Fruit fly (Drosophila melanogaster) whole organism, embryonic: Measurements from ENCODE around the gene sit.

Experiments
- Aef1 ChIP-seq: fragments of 200-800 bp; sonication (Bioruptor generic); IDR thresholded peaks from 3 replicates; pipeline ENCODE4 v1.3.6; 2022; ENCODE audit warnings: missing biosample characterization, missing genetic modification characterization
- Asciz ChIP-seq: fragments of 200-800 bp; sonication (Bioruptor generic); optimal IDR thresholded peaks from 2 replicates; lab custom pipeline; 2017; ENCODE audit warnings: missing biosample characterization, mild to moderate bottlenecking, missing genetic modification characterization, missing genetic modification reagents
- Bdp1 ChIP-seq: fragments of 200-800 bp; sonication (Bioruptor generic); optimal IDR thresholded peaks from 3 replicates; lab custom pipeline; 2016; ENCODE audit warnings: missing biosample characterization, missing genetic modification characterization
- C15 ChIP-seq: fragments of 200-800 bp; sonication (Bioruptor generic); IDR thresholded peaks from 3 replicates; pipeline ENCODE4 v1.3.6; 2022; ENCODE audit warnings: missing biosample characterization, missing genetic modification characterization
- CG10543 ChIP-seq: fragments of 200-800 bp; sonication (Bioruptor generic); optimal IDR thresholded peaks from 3 replicates; lab custom pipeline; 2017; ENCODE audit warnings: missing biosample characterization, mild to moderate bottlenecking, missing genetic modification characterization, moderate library complexity
- CG11504 ChIP-seq: fragments of 200-800 bp; sonication (Bioruptor generic); optimal IDR thresholded peaks from 3 replicates; lab custom pipeline; 2019; ENCODE audit warnings: missing biosample characterization, mild to moderate bottlenecking, missing genetic modification characterization, moderate library complexity
- CG12659 ChIP-seq: fragments of 200-800 bp; sonication (Bioruptor generic); optimal IDR thresholded peaks from 3 replicates; lab custom pipeline; 2017; ENCODE audit warnings: mild to moderate bottlenecking, missing biosample characterization, missing genetic modification reagents, missing genetic modification characterization
- CG18262 ChIP-seq: fragments of 200-800 bp; optimal IDR thresholded peaks from 3 replicates; lab custom pipeline; 2019; ENCODE audit warnings: missing biosample characterization, mild to moderate bottlenecking, missing genetic modification characterization, moderate library complexity
- CG1832 ChIP-seq: fragments of 200-800 bp; sonication (Bioruptor generic); optimal IDR thresholded peaks from 2 replicates; lab custom pipeline; 2017; ENCODE audit warnings: missing biosample characterization, mild to moderate bottlenecking, missing genetic modification characterization, inconsistent platforms
- CG2120 ChIP-seq: fragments of 200-800 bp; sonication (Bioruptor generic); optimal IDR thresholded peaks from 3 replicates; lab custom pipeline; 2016; ENCODE audit warnings: missing biosample characterization, missing genetic modification characterization
- CG2129 ChIP-seq: fragments of 200-800 bp; sonication (Bioruptor generic); IDR thresholded peaks from 2 replicates; pipeline ENCODE4 v1.3.6; 2022; ENCODE audit warnings: missing biosample characterization, missing genetic modification characterization; ENCODE audit not compliant: partially characterized antibody
- CG3281 ChIP-seq: fragments of 200-800 bp; sonication (Bioruptor generic); optimal IDR thresholded peaks from 3 replicates; lab custom pipeline; 2017; ENCODE audit warnings: missing biosample characterization, mild to moderate bottlenecking, missing genetic modification characterization
- CG4404 ChIP-seq: fragments of 200-800 bp; sonication (Bioruptor generic); IDR thresholded peaks from 2 replicates; pipeline ENCODE4 v1.3.6; 2022; ENCODE audit warnings: missing biosample characterization, missing genetic modification characterization
- CG4730 ChIP-seq: fragments of 200-800 bp; sonication (Bioruptor generic); IDR thresholded peaks from 2 replicates; pipeline ENCODE4 v1.3.6; 2022; ENCODE audit warnings: missing biosample characterization, missing genetic modification characterization
- CG7786 ChIP-seq: fragments of 200-800 bp; sonication (Bioruptor generic); optimal IDR thresholded peaks from 2 replicates; lab custom pipeline; 2016; ENCODE audit warnings: missing biosample characterization, missing genetic modification characterization
- CG8290 ChIP-seq, 3 experiments: fragments of 200-800 bp; sonication (Bioruptor generic); optimal IDR thresholded peaks; 2 replicates each; lab custom pipeline; 2016 to 2019; ENCODE audit warnings: missing biosample characterization in 3 of 3, missing genetic modification characterization in 3 of 3, mild to moderate bottlenecking in 2 of 3, moderate library complexity in 1 of 3
- CrebB ChIP-seq: fragments of 200-800 bp; sonication (Bioruptor generic); optimal IDR thresholded peaks from 3 replicates; lab custom pipeline; 2018; ENCODE audit warnings: missing biosample characterization, mild to moderate bottlenecking, missing genetic modification characterization
- Doc2 ChIP-seq: fragments of 200-800 bp; sonication (Bioruptor generic); IDR thresholded peaks from 2 replicates; pipeline ENCODE4 v1.3.6; 2022; ENCODE audit warnings: missing biosample characterization, missing genetic modification characterization
- Fer3 ChIP-seq: fragments of 200-800 bp; sonication (Bioruptor generic); optimal IDR thresholded peaks from 2 replicates; lab custom pipeline; 2018; ENCODE audit warnings: missing biosample characterization, mild to moderate bottlenecking, missing genetic modification characterization, moderate library complexity
- Hmx ChIP-seq: fragments of 200-800 bp; sonication (Bioruptor generic); optimal IDR thresholded peaks from 2 replicates; lab custom pipeline; 2016; ENCODE audit warnings: missing biosample characterization, missing genetic modification characterization
- Lim3 ChIP-seq: fragments of 200-800 bp; sonication (Bioruptor generic); IDR thresholded peaks from 2 replicates; pipeline ENCODE4 v1.3.6; 2022; ENCODE audit warnings: missing biosample characterization, missing genetic modification characterization
- MTF-1 ChIP-seq: fragments of 200-800 bp; sonication (Bioruptor generic); optimal IDR thresholded peaks from 2 replicates; lab custom pipeline; 2018; ENCODE audit warnings: missing biosample characterization, mild to moderate bottlenecking, missing genetic modification characterization, borderline replicate concordance
- Mad ChIP-seq: fragments of 200-800 bp; sonication (Bioruptor generic); optimal IDR thresholded peaks from 2 replicates; lab custom pipeline; 2016; ENCODE audit warnings: missing biosample characterization, missing genetic modification characterization
- Mrtf ChIP-seq: fragments of 200-800 bp; sonication (Bioruptor generic); IDR thresholded peaks from 3 replicates; pipeline ENCODE4 v1.3.6; 2022; ENCODE audit warnings: missing biosample characterization, missing genetic modification characterization
- Oaz ChIP-seq: fragments of 200-800 bp; sonication (Bioruptor generic); IDR thresholded peaks from 2 replicates; pipeline ENCODE4 v1.3.6; 2022; ENCODE audit warnings: missing biosample characterization, missing genetic modification characterization
- Oli ChIP-seq: fragments of 200-800 bp; sonication (Bioruptor generic); optimal IDR thresholded peaks from 2 replicates; lab custom pipeline; 2018; ENCODE audit warnings: missing biosample characterization, mild to moderate bottlenecking, missing genetic modification characterization, moderate library complexity
- Poxn ChIP-seq: fragments of 200-800 bp; sonication (Bioruptor generic); IDR thresholded peaks from 2 replicates; pipeline ENCODE4 v1.3.6; 2022; ENCODE audit warnings: missing biosample characterization, missing genetic modification characterization
- Side ChIP-seq: fragments of 200-800 bp; sonication (Bioruptor generic); optimal IDR thresholded peaks from 2 replicates; lab custom pipeline; 2016; ENCODE audit warnings: missing biosample characterization, missing genetic modification characterization
- bbx ChIP-seq: fragments of 200-800 bp; sonication (Bioruptor generic); IDR thresholded peaks from 2 replicates; pipeline ENCODE4 v1.3.6; 2022; ENCODE audit warnings: missing biosample characterization, missing genetic modification characterization; ENCODE audit not compliant: partially characterized antibody
- dmrt11E ChIP-seq: fragments of 200-800 bp; sonication (Bioruptor generic); optimal IDR thresholded peaks from 3 replicates; lab custom pipeline; 2018; ENCODE audit warnings: missing biosample characterization, mild to moderate bottlenecking, missing genetic modification characterization, moderate library complexity
- dpn ChIP-seq, 2 experiments: fragments of 200-800 bp; sonication (Bioruptor generic); optimal IDR thresholded peaks; 3 replicates each; lab custom pipeline; 2016; ENCODE audit warnings: missing biosample characterization in 2 of 2, missing genetic modification characterization in 2 of 2
- en ChIP-seq: fragments of 200-800 bp; sonication (Bioruptor generic); optimal IDR thresholded peaks from 2 replicates; lab custom pipeline; 2016; ENCODE audit warnings: missing biosample characterization, missing genetic modification characterization
- exex ChIP-seq: fragments of 200-800 bp; sonication (Bioruptor generic); optimal IDR thresholded peaks from 4 replicates; lab custom pipeline; 2018; ENCODE audit warnings: missing biosample characterization, mild to moderate bottlenecking, missing genetic modification characterization, moderate library complexity
- fd64A ChIP-seq: fragments of 200-800 bp; sonication (Bioruptor generic); optimal IDR thresholded peaks from 3 replicates; lab custom pipeline; 2018; ENCODE audit warnings: missing biosample characterization, mild to moderate bottlenecking, missing genetic modification characterization
- ham ChIP-seq: fragments of 200-800 bp; sonication (Bioruptor generic); IDR thresholded peaks from 2 replicates; pipeline ENCODE4 v1.3.6; 2022; ENCODE audit warnings: missing biosample characterization, missing genetic modification characterization
- hth ChIP-seq: fragments of >200 bp; optimal IDR thresholded peaks from 2 replicates; lab custom pipeline; 2017; ENCODE audit warnings: inconsistent platforms
- ind ChIP-seq: fragments of 200-800 bp; sonication (Bioruptor generic); optimal IDR thresholded peaks from 3 replicates; lab custom pipeline; 2016; ENCODE audit warnings: missing biosample characterization, missing genetic modification characterization
- jigr1 ChIP-seq: fragments of 200-800 bp; sonication (Bioruptor generic); IDR thresholded peaks from 3 replicates; pipeline ENCODE4 v1.3.6; 2022; ENCODE audit warnings: missing biosample characterization, missing genetic modification characterization
- mld ChIP-seq: fragments of 200-800 bp; sonication (Bioruptor generic); IDR thresholded peaks from 3 replicates; pipeline ENCODE4 v1.3.6; 2022; ENCODE audit warnings: missing biosample characterization, missing genetic modification characterization; ENCODE audit not compliant: partially characterized antibody
- nau ChIP-seq: fragments of 200-800 bp; sonication (Bioruptor generic); optimal IDR thresholded peaks from 3 replicates; lab custom pipeline; 2017; ENCODE audit warnings: missing biosample characterization, mild to moderate bottlenecking, missing genetic modification characterization, missing genetic modification reagents
- pros ChIP-seq: fragments of 200-800 bp; sonication (Bioruptor generic); optimal IDR thresholded peaks from 3 replicates; lab custom pipeline; 2019; ENCODE audit warnings: missing biosample characterization, mild to moderate bottlenecking, missing genetic modification characterization, moderate library complexity
- salm ChIP-seq: fragments of 200-800 bp; sonication (Bioruptor generic); optimal IDR thresholded peaks from 2 replicates; lab custom pipeline; 2018; ENCODE audit warnings: missing biosample characterization, mild to moderate bottlenecking, missing genetic modification characterization
- sc ChIP-seq, 3 experiments: fragments of >200 bp in 2 of 3; fragments of 200-800 bp in 1 of 3; sonication (Bioruptor generic) in 1 of 3; optimal IDR thresholded peaks; 2 replicates in 2 of 3; 3 replicates in 1 of 3; lab custom pipeline; 2017; ENCODE audit warnings: mild to moderate bottlenecking in 1 of 3, missing biosample characterization in 1 of 3, missing genetic modification characterization in 1 of 3, missing genetic modification reagents in 1 of 3
- slbo ChIP-seq: fragments of 200-800 bp; sonication (Bioruptor generic); IDR thresholded peaks from 2 replicates; pipeline ENCODE4 v1.3.6; 2022; ENCODE audit warnings: missing biosample characterization, missing genetic modification characterization
- tll ChIP-seq, 2 experiments: fragments of 200-800 bp in 1 of 2; fragments of >200 bp in 1 of 2; sonication (Bioruptor generic) in 1 of 2; optimal IDR thresholded peaks; 2 replicates each; lab custom pipeline; 2017 to 2019; ENCODE audit warnings: missing biosample characterization in 2 of 2, missing genetic modification characterization in 2 of 2, mild to moderate bottlenecking in 1 of 2, moderate library complexity in 1 of 2
- tup ChIP-seq: fragments of 200-800 bp; sonication (Bioruptor generic); optimal IDR thresholded peaks from 2 replicates; lab custom pipeline; 2016; ENCODE audit warnings: missing biosample characterization, mild to moderate bottlenecking, missing genetic modification characterization, moderate library complexity
- tx ChIP-seq: fragments of 200-800 bp; sonication (Bioruptor generic); optimal IDR thresholded peaks from 2 replicates; lab custom pipeline; 2016; ENCODE audit warnings: missing biosample characterization, missing genetic modification characterization
- wdn ChIP-seq: fragments of 200-800 bp; sonication (Bioruptor generic); IDR thresholded peaks from 2 replicates; pipeline ENCODE4 v1.3.6; 2022; ENCODE audit warnings: missing biosample characterization, missing genetic modification characterization
- wor ChIP-seq: fragments of 200-800 bp; sonication (Bioruptor generic); IDR thresholded peaks from 2 replicates; pipeline ENCODE4 v1.3.6; 2022; ENCODE audit warnings: missing biosample characterization, missing genetic modification characterization
- z ChIP-seq: fragments of 200-800 bp; sonication (Bioruptor generic); IDR thresholded peaks from 3 replicates; pipeline ENCODE4 v1.3.6; 2022; ENCODE audit warnings: missing biosample characterization, missing genetic modification characterization

The sit gene

DNA sequence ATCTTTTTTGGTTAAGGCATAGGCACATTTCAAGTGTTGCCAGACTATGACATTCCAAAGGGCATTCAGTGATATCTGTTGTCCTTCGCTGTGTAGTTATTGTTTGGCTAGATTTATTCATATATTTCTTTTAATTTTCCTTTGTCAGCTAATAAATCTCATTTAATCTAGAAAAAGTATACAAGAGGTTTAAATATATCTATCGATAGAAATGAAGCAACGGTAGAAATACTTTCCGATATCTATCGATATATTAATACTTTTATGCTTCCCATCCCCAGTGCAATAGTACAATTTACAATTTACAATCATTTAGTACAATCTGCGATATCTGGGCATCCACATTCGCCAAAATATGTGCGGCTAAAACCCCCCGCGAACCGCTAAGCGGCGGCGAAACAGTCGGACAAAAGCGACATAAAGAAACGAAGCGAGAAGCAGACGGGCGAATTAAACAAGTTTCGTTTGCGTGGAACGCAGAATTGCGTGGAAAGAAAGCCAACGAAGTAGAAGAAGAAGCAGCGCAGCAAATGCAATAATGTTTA, 25.1 kb upstream of the sit start, which contains the start of gene Efa6 (continued):
- TF ChIP-seq Doc2 (no peak), ham (GFP tag; lab: Robert Waterston, UW) (no peak), tll (GFP tag; optimal IDR thresholded peaks at IDR 0.05; lab: Kevin White, UChicago) (no peak), dpn (GFP tag; optimal IDR thresholded peaks at IDR 0.05; lab: Kevin White, UChicago) (peak; percentile 2 to 60), CG2129 (GFP tag; lab: Robert Waterston, UW) (peak; percentile 94), z (GFP tag; lab: Robert Waterston, UW) (no peak), CG7786 (GFP tag; lab: Kevin White, UChicago) (no peak), wdn (no peak), tx (GFP tag; lab: Kevin White, UChicago) (peak; percentile 21), C15 (GFP tag; lab: Robert Waterston, UW) (no peak), hth (lab: Kevin White, UChicago) (no peak), nau (GFP tag; lab: Kevin White, UChicago) (no peak), Mrtf (no peak), CG12659 (GFP tag; lab: Kevin White, UChicago) (peak; percentile 90), Aef1 (GFP tag; lab: Robert Waterston, UW) (no peak), Poxn (no peak), CG4404 (GFP tag; lab: Robert Waterston, UW) (no peak), slbo (GFP tag; lab: Robert Waterston, UW) (peak; percentile 53), Fer3 (tag; lab: Kevin White, UChicago) (peak; percentile 28), CrebB (tag; lab: Kevin White, UChicago) (no peak), pros (GFP tag; lab: Kevin White, UChicago) (no peak), ind (GFP tag; lab: Kevin White, UChicago) (peak; percentile 48), Asciz (GFP tag; lab: Kevin White, UChicago) (no peak), exex (tag; lab: Kevin White, UChicago) (peak; percentile 48), bbx (GFP tag; lab: Robert Waterston, UW) (peak; percentile 86), en (GFP tag; lab: Kevin White, UChicago) (no peak), Hmx (GFP tag; lab: Kevin White, UChicago) (no peak), Oli (tag; lab: Kevin White, UChicago) (peak; percentile 11), CG2120 (GFP tag; lab: Kevin White, UChicago) (peak; percentile 73), Mad (GFP tag; lab: Kevin White, UChicago) (no peak), sc (optimal IDR thresholded peaks at IDR 0.05; lab: Kevin White, UChicago) (no peak), sc (GFP tag; optimal IDR thresholded peaks at IDR 0.05; lab: Kevin White, UChicago) (no peak), CG10543 (peak; percentile 58), CG4730 (GFP tag; lab: Robert Waterston, UW) (no peak), dmrt11E (peak; percentile 27), CG18262 (tag; lab: Kevin White, UChicago) (peak; percentile 51), wor (GFP tag; lab: Robert Waterston, UW) (no peak), jigr1 (GFP tag; lab: Robert Waterston, UW) (no peak), Bdp1 (GFP tag; lab: Kevin White, UChicago) (no peak), CG8290 (GFP tag; optimal IDR thresholded peaks at IDR 0.05; lab: Kevin White, UChicago) (peak; percentile 50), CG8290 (tag; optimal IDR thresholded peaks at IDR 0.05; lab: Kevin White, UChicago) (peak in 1 of 2 experiments; percentile 44), mld (GFP tag; lab: Robert Waterston, UW) (peak; percentile 86; the same call in 2 of the 3 replicates), CG3281 (GFP tag; lab: Kevin White, UChicago) (peak; percentile 25), salm (no peak), CG11504 (tag; lab: Kevin White, UChicago) (no peak), Side (no peak), Lim3 (GFP tag; lab: Robert Waterston, UW) (no peak), fd64A (GFP tag; lab: Kevin White, UChicago) (no peak), tup (GFP tag; lab: Kevin White, UChicago) (no peak), Oaz (GFP tag; lab: Robert Waterston, UW) (no peak), CG1832 (GFP tag; lab: Kevin White, UChicago) (no peak), MTF-1 (GFP tag; lab: Kevin White, UChicago) (no peak)
